Fruit fly (Drosophila melanogaster): ENCODE results near the gene CG10343.

Gene CG10343

DNA sequence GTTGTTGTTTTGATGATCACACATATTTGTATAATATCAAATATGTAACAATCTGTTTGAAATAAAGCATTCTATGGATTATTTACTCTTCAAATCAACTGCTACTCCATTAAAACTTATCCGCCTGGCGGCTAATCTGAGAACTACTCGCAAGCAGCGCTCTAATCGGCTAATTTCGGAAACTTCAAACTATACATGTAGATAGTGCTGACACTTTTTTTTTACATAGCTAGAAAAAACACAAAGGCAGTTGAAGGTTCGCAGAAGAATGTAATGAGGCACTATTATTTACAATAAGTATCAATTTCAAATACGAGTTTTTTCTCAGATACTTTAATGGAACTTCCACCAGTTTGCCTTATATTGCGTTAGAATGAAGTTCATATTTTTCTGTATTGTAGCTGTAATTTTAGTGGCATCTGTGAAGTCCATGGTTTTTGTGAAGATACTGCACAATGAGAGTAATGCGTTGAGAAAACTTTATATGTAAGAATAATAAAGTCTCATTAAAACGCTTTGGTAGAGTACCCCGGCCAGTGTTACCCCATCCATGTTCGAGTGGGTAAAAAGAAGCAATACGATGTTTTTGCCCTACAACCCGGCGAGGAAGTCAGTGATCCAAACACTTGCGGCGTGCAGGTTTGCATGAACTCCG lies 37.2 kb upstream of the CG10343 start:
- peak; percentile 47 for TF ChIP-seq D1 (tag; optimal IDR thresholded peaks at IDR 0.05)
- TF ChIP-seq CG14655 (GFP tag; optimal IDR thresholded peaks at IDR 0.05): no peak

DNA sequence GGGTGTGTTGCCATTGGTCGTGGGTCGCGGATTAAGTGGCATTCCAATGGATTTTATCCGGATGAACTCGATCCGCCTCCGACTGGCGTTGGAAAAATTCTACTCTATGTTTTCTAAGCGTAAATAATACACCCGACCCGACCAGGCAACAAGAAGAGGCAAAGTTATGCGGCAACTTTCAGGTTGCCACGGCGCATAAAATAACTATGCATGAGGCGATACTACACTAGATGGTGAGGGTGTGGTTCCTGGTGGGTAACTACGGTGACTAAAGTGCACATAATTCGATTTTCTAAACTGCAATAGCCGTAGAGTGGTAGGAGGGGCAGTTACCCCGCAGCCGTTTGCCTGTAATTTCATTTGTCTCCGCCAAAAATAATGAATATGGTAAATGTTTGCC lies 32.1 kb upstream of the CG10343 start, which contains the start of gene CG43338:
Gene CG43338 (minus strand): TSS at position 101 of the 400 bp plus-strand sequence.
- no peak for TF ChIP-seq CG13204 (GFP tag; optimal IDR thresholded peaks at IDR 0.05)
- no peak for TF ChIP-seq gl (tag; optimal IDR thresholded peaks at IDR 0.05)
- no peak for TF ChIP-seq CG9948 (tag; optimal IDR thresholded peaks at IDR 0.05)
- TF ChIP-seq CG15710 (tag; optimal IDR thresholded peaks at IDR 0.05): no peak
- no peak for TF ChIP-seq Ets98B (GFP tag; IDR thresholded peaks at IDR 0.05)
- TF ChIP-seq Pif1A (GFP tag; optimal IDR thresholded peaks at IDR 0.05): no peak
- TF ChIP-seq Pif1B (GFP tag; optimal IDR thresholded peaks at IDR 0.05): no peak
- no peak for TF ChIP-seq CG32121 (GFP tag; IDR thresholded peaks at IDR 0.05)

DNA sequence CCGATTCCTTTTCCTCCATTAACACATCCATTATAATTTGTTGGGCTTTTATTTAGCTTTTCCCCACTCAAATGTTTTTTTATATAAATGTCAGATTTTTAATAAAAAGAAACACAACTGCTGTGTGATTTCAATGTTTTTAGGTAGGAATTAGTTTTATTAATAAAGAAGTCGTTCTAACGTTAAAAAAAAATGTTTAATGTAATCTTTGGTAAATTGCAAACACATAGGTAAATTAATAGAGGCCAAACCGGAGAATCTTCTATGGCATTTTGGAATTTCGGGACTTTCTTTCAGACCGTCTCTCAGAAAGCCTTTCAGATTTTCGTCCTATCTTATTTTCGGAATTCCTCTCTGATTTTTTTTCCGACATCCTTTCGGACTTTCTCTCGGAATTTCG lies 30.1 kb upstream of the CG10343 start, which contains the start of gene CG43339:
Gene CG43339 (minus strand): TSS at position 101 of the 400 bp plus-strand sequence.
- TF ChIP-seq CG4496 (GFP tag; IDR thresholded peaks at IDR 0.05) (no peak), CG8301 (tag; optimal IDR thresholded peaks at IDR 0.05) (no peak), Ets98B (GFP tag; IDR thresholded peaks at IDR 0.05) (no peak), CG34367 (tag; optimal IDR thresholded peaks at IDR 0.05) (no peak), CG8159 (tag; optimal IDR thresholded peaks at IDR 0.05) (no peak), CG17806 (tag; optimal IDR thresholded peaks at IDR 0.05) (no peak), rn (GFP tag; IDR thresholded peaks at IDR 0.05) (no peak), CG32121 (GFP tag; IDR thresholded peaks at IDR 0.05) (no peak), CG14655 (GFP tag; optimal IDR thresholded peaks at IDR 0.05) (no peak), CG9948 (tag; optimal IDR thresholded peaks at IDR 0.05) (no peak), CG10348 (GFP tag; IDR thresholded peaks at IDR 0.05) (no peak), EcR (GFP tag; optimal IDR thresholded peaks at IDR 0.05) (no peak), fd96Ca (GFP tag; IDR thresholded peaks at IDR 0.05) (no peak), Pif1B (GFP tag; optimal IDR thresholded peaks at IDR 0.05) (no peak), gl (tag; optimal IDR thresholded peaks at IDR 0.05) (no peak), D1 (tag; optimal IDR thresholded peaks at IDR 0.05) (no peak)

DNA sequence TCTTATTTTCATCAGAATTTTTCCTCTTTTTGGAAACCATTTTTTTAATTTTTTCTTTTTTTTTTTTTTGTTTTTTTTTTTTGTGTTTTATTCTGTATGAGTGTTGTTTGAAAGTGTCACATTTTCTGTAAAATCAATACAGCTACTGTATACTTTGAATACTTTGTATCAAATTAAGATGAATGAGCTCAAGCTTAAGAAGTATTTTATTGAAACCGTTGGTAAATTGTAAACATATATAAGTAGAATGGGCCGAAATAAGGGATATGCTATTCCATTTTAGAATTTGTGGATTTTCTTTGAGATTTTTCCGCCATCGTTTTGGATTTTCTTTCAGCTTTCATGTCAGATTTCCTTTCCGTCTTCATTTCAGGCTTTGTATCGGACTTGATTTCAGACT lies 28.3 kb upstream of the CG10343 start, which contains the start of gene Mst36Fb:
Gene Mst36Fb (minus strand): TSS at position 101 of the 400 bp plus-strand sequence.
- TF ChIP-seq CG14655 (GFP tag; optimal IDR thresholded peaks at IDR 0.05) (no peak), EcR (GFP tag; optimal IDR thresholded peaks at IDR 0.05) (no peak), CG10348 (GFP tag; IDR thresholded peaks at IDR 0.05) (no peak), CG15710 (tag; optimal IDR thresholded peaks at IDR 0.05) (no peak), CG8301 (tag; optimal IDR thresholded peaks at IDR 0.05) (no peak), rn (GFP tag; IDR thresholded peaks at IDR 0.05) (no peak), CG9948 (tag; optimal IDR thresholded peaks at IDR 0.05) (no peak), CG17806 (tag; optimal IDR thresholded peaks at IDR 0.05) (no peak), Snoo (tag; optimal IDR thresholded peaks at IDR 0.05) (no peak), Ets98B (GFP tag; IDR thresholded peaks at IDR 0.05) (no peak), CG8159 (tag; optimal IDR thresholded peaks at IDR 0.05) (no peak), Pif1B (GFP tag; optimal IDR thresholded peaks at IDR 0.05) (no peak), CG34367 (tag; optimal IDR thresholded peaks at IDR 0.05) (no peak), gl (tag; optimal IDR thresholded peaks at IDR 0.05) (no peak), D1 (tag; optimal IDR thresholded peaks at IDR 0.05) (no peak), CG13204 (GFP tag; optimal IDR thresholded peaks at IDR 0.05) (no peak), CG4496 (GFP tag; IDR thresholded peaks at IDR 0.05) (no peak), CG12605 (GFP tag; IDR thresholded peaks at IDR 0.05) (no peak), Pif1A (GFP tag; optimal IDR thresholded peaks at IDR 0.05) (no peak), CG32121 (GFP tag; IDR thresholded peaks at IDR 0.05) (no peak)

DNA sequence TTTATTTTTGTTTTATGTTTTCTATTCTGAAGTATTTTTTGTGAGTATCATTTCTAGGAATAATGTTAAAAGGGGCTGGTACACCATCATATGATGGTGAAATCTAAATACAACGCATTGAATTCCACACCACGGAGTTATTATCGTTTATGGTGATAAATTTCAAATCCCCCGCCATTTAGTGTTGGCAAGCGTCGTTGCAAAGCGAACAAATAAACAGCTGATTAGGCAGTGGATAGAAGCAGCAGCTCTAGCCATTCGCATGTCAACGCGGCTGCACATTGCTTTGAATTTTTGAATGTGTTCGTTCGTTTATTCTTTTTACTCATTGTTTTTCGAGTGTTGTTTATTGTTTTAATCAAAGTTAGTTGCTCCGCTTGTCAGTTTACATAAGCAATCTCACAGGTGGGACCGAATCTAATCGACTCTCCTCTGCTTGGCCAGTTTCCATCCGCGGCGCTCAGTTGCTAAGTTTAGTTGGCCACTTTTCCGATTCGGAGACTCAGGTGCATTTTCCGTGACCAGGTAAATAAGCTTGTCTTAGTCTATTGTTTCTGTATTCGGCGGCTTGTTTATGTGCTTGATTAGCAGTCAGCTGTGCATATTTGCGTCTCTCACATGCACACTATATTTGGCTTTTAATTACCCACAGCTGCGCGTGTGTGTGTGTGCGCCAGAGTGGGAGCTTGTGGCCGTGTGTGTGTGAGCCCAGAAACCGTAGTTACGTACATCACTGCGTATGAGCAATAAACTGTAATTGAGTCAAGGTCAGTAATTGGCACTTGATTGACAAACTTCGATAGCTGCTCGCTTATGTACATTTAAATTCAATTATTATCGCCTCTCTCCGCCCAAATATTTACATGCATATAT lies 26.1 kb upstream of the CG10343 start, which contains the start of the genes Mst36Fa and CG31751:
Gene Mst36Fa (minus strand): TSS at position 51 of the 873 bp plus-strand sequence.
Gene CG31751 (plus strand): TSS at position 274 of the 873 bp plus-strand sequence.
- TF ChIP-seq Ets98B (GFP tag; IDR thresholded peaks at IDR 0.05) (0 out of 2 replicates have a peak, but pooled peaks have one; percentile 23), Snoo (tag; optimal IDR thresholded peaks at IDR 0.05) (no peak), CG9948 (tag; optimal IDR thresholded peaks at IDR 0.05) (no peak), EcR (GFP tag; optimal IDR thresholded peaks at IDR 0.05) (no peak), D1 (tag; optimal IDR thresholded peaks at IDR 0.05) (no peak), CG10348 (GFP tag; IDR thresholded peaks at IDR 0.05) (0 out of 2 replicates have a peak, but pooled peaks have one; percentile 6), CG32121 (GFP tag; IDR thresholded peaks at IDR 0.05) (no peak), CG4496 (GFP tag; IDR thresholded peaks at IDR 0.05) (peak; percentile 46; the same call in 1 of the 3 replicates)

All from whole organism, pupa.